Worm (Caenorhabditis elegans) whole organism, late embryonic: ENCODE measurements around the gene sqst-4.

Experiments used
- K09A11.1 ChIP-seq: sonication (generic microtip); optimal IDR thresholded peaks from 2 replicates; lab custom pipeline; 2017; ENCODE audit warnings: antibody characterized with exemption, mild to moderate bottlenecking, missing genetic modification characterization, missing compliant biosample characterization; ENCODE audit not compliant: insufficient read depth
- ama-1 ChIP-seq: fragments of 150-350 bp; optimal IDR thresholded peaks from 2 replicates; lab custom pipeline; 2014
- ceh-14 ChIP-seq: sonication (generic microtip); optimal IDR thresholded peaks from 2 replicates; lab custom pipeline; 2016; ENCODE audit warnings: missing genotype, missing genetic modification characterization, missing compliant biosample characterization
- ceh-24 ChIP-seq: sonication (generic microtip); optimal IDR thresholded peaks from 2 replicates; lab custom pipeline; 2016; ENCODE audit warnings: mild to moderate bottlenecking, missing genetic modification characterization, missing compliant biosample characterization
- ceh-31 ChIP-seq: sonication (generic microtip); optimal IDR thresholded peaks from 2 replicates; lab custom pipeline; 2016; ENCODE audit warnings: missing genetic modification characterization, missing compliant biosample characterization
- dmd-4 ChIP-seq: sonication (generic microtip); optimal IDR thresholded peaks from 2 replicates; lab custom pipeline; 2016; ENCODE audit warnings: borderline replicate concordance, missing genetic modification characterization, missing compliant biosample characterization
- elt-2 ChIP-seq: sonication (generic microtip); optimal IDR thresholded peaks from 2 replicates; lab custom pipeline; 2016; ENCODE audit warnings: missing genetic modification reagents, missing genetic modification characterization, missing compliant biosample characterization
- fkh-6 ChIP-seq: sonication (generic microtip); optimal IDR thresholded peaks from 2 replicates; lab custom pipeline; 2016; ENCODE audit warnings: missing genetic modification characterization, missing compliant biosample characterization
- lin-11 ChIP-seq: fragments of 200-800 bp; sonication (Bioruptor generic); optimal IDR thresholded peaks from 2 replicates; lab custom pipeline; 2018; ENCODE audit warnings: mild to moderate bottlenecking, missing genetic modification characterization, missing compliant biosample characterization
- pag-3 ChIP-seq: sonication (generic microtip); optimal IDR thresholded peaks from 2 replicates; lab custom pipeline; 2016; ENCODE audit warnings: missing compliant biosample characterization, missing genetic modification characterization, borderline replicate concordance
- pat-9 ChIP-seq: fragments of 200-800 bp; sonication (Bioruptor generic); optimal IDR thresholded peaks from 2 replicates; lab custom pipeline; 2018; ENCODE audit warnings: mild to moderate bottlenecking, missing genetic modification characterization, moderate library complexity, missing compliant biosample characterization
- pha-4 ChIP-seq: fragments of 150-350 bp; optimal IDR thresholded peaks from 2 replicates; lab custom pipeline; 2018; ENCODE audit warnings: missing biosample characterization, missing genetic modification reagents, missing genetic modification characterization
- tbx-2 ChIP-seq: sonication (generic microtip); optimal IDR thresholded peaks from 2 replicates; lab custom pipeline; 2016; ENCODE audit warnings: missing genetic modification characterization, missing compliant biosample characterization
- unc-3 ChIP-seq, 2 experiments: fragments of 200-800 bp in 1 of 2; sonication (Bioruptor generic) in 1 of 2; sonication (generic microtip) in 1 of 2; conservative IDR thresholded peaks in 1 of 2; optimal IDR thresholded peaks in 1 of 2; 2 replicates each; pipeline versions ENCODE4 v1.3.6 to Lab custom; 2016 to 2022; ENCODE audit warnings: missing compliant biosample characterization in 2 of 2, missing genetic modification characterization in 2 of 2, missing genetic modification reagents in 1 of 2

DNA sequence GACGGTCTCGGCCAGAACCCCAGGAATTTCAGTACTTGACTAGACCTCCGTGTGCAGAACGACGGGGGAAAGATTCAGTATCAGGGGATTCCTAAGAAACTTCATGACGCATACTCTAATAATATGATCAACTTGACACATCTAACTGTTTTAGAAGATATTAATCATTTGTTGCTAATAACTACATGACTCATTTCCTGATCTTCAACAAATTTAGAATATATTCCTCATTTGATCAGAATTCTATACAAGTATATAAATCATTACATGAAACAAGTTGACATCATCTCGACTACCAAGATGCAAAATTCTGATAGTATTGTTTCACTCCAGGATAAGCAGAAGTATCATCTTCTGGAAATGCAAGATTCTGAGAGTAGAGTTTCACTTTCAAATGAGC is 46.9 kb downstream of the sqst-4 start, which contains the start of gene Y32B12B.8:
- no peak for TF ChIP-seq unc-3 (GFP tag; conservative IDR thresholded peaks at IDR 0.05; lab: Robert Waterston, UW)
- TF ChIP-seq unc-3 (tag; optimal IDR thresholded peaks at IDR 0.05; lab: Kevin White, UChicago): no peak
- no peak for TF ChIP-seq fkh-6 (tag; lab: Kevin White, UChicago)
- TF ChIP-seq lin-11 (tag; lab: Kevin White, UChicago): no peak
- TF ChIP-seq ama-1 (lab: Kevin White, UChicago): no peak
- no peak for TF ChIP-seq pha-4 (tag; lab: Kevin White, UChicago)
- no peak for TF ChIP-seq elt-2
- TF ChIP-seq ceh-31 (tag; lab: Kevin White, UChicago): no peak
- no peak for TF ChIP-seq tbx-2
- TF ChIP-seq ceh-24 (tag; lab: Kevin White, UChicago): no peak
- TF ChIP-seq K09A11.1 (tag; lab: Kevin White, UChicago): no peak
- TF ChIP-seq pag-3 (tag; lab: Kevin White, UChicago): no peak
- TF ChIP-seq pat-9 (tag; lab: Kevin White, UChicago): no peak
- TF ChIP-seq ceh-14 (tag; lab: Kevin White, UChicago): no peak
- no peak for TF ChIP-seq dmd-4 (tag; lab: Kevin White, UChicago)
